Fruit fly (Drosophila melanogaster): ENCODE measurements around the gene Ptp10D.

Gene Ptp10D

dm6 chrX:11621315-11621865 is 425 bp upstream of the Ptp10D start:
- TF ChIP-seq CG8301 (tag; optimal IDR thresholded peaks at IDR 0.05), result no peak
- TF ChIP-seq rn (GFP tag; IDR thresholded peaks at IDR 0.05), result no peak
- TF ChIP-seq CG34367 (tag; optimal IDR thresholded peaks at IDR 0.05), result no peak
- TF ChIP-seq CG32121 (GFP tag; IDR thresholded peaks at IDR 0.05), result no peak
- TF ChIP-seq Snoo (tag; optimal IDR thresholded peaks at IDR 0.05), result no peak
- no peak for TF ChIP-seq CG9948 (tag; optimal IDR thresholded peaks at IDR 0.05)
- no peak for TF ChIP-seq EcR (GFP tag; optimal IDR thresholded peaks at IDR 0.05)

- TF ChIP-seq Pif1A (GFP tag; optimal IDR thresholded peaks at IDR 0.05), result peak; percentile 97
- peak; percentile 95 for TF ChIP-seq Ets98B (GFP tag; IDR thresholded peaks at IDR 0.05)
- TF ChIP-seq CG32121 (GFP tag; IDR thresholded peaks at IDR 0.05), result peak; percentile 95
- TF ChIP-seq CG14655 (GFP tag; optimal IDR thresholded peaks at IDR 0.05), result peak; percentile 96
- peak; percentile 97 for TF ChIP-seq CG15710 (tag; optimal IDR thresholded peaks at IDR 0.05)
- TF ChIP-seq fd96Ca (GFP tag; IDR thresholded peaks at IDR 0.05), result peak; percentile 87
- TF ChIP-seq CG4496 (GFP tag; IDR thresholded peaks at IDR 0.05), result peak; percentile 98
- TF ChIP-seq CG12605 (GFP tag; IDR thresholded peaks at IDR 0.05), result peak; percentile 95
- peak; percentile 97 for TF ChIP-seq CG17806 (tag; optimal IDR thresholded peaks at IDR 0.05)
- TF ChIP-seq CG13204 (GFP tag; optimal IDR thresholded peaks at IDR 0.05), result peak; percentile 89
- peak; percentile 90 for TF ChIP-seq D1 (tag; optimal IDR thresholded peaks at IDR 0.05)
- peak; percentile 93 for TF ChIP-seq CG8301 (tag; optimal IDR thresholded peaks at IDR 0.05)
- peak; percentile 88 for TF ChIP-seq rn (GFP tag; IDR thresholded peaks at IDR 0.05)
- peak; percentile 84 for TF ChIP-seq Snoo (tag; optimal IDR thresholded peaks at IDR 0.05)
- peak; percentile 95 for TF ChIP-seq CG8159 (tag; optimal IDR thresholded peaks at IDR 0.05)
- TF ChIP-seq CG10348 (GFP tag; IDR thresholded peaks at IDR 0.05), result peak; percentile 65
- peak; percentile 96 for TF ChIP-seq Pif1B (GFP tag; optimal IDR thresholded peaks at IDR 0.05)
- peak; percentile 95 for TF ChIP-seq gl (tag; optimal IDR thresholded peaks at IDR 0.05)
- TF ChIP-seq EcR (GFP tag; optimal IDR thresholded peaks at IDR 0.05), result peak; percentile 92
- TF ChIP-seq CG9948 (tag; optimal IDR thresholded peaks at IDR 0.05), result peak; percentile 95
- peak; percentile 97 for TF ChIP-seq CG34367 (tag; optimal IDR thresholded peaks at IDR 0.05)
These were observed 1.0 kb downstream of the Ptp10D start for dm6 chrX:11622649-11623425.

dm6 chrX:11628986-11629571 is 7.3 kb downstream of the Ptp10D start:
- TF ChIP-seq Pif1A (GFP tag; optimal IDR thresholded peaks at IDR 0.05), result peak; percentile 19
- TF ChIP-seq CG4496 (GFP tag; IDR thresholded peaks at IDR 0.05), result 0 out of 3 replicates have a peak, but pooled peaks have one; percentile 26
- TF ChIP-seq CG9948 (tag; optimal IDR thresholded peaks at IDR 0.05), result no peak
- no peak for TF ChIP-seq CG15710 (tag; optimal IDR thresholded peaks at IDR 0.05)

dm6 chrX:11631704-11632103 is 9.9 kb downstream of the Ptp10D start:
- no peak for TF ChIP-seq CG8159 (tag; optimal IDR thresholded peaks at IDR 0.05)
- no peak for TF ChIP-seq CG32121 (GFP tag; IDR thresholded peaks at IDR 0.05)
- no peak for TF ChIP-seq CG10348 (GFP tag; IDR thresholded peaks at IDR 0.05)
- TF ChIP-seq EcR (GFP tag; optimal IDR thresholded peaks at IDR 0.05), result no peak
- no peak for TF ChIP-seq CG17806 (tag; optimal IDR thresholded peaks at IDR 0.05)
- no peak for TF ChIP-seq fd96Ca (GFP tag; IDR thresholded peaks at IDR 0.05)
- no peak for TF ChIP-seq Pif1A (GFP tag; optimal IDR thresholded peaks at IDR 0.05)
- no peak for TF ChIP-seq CG14655 (GFP tag; optimal IDR thresholded peaks at IDR 0.05)

- TF ChIP-seq CG17806 (tag; optimal IDR thresholded peaks at IDR 0.05) (peak; percentile 60), CG14655 (GFP tag; optimal IDR thresholded peaks at IDR 0.05) (peak; percentile 32), CG34367 (tag; optimal IDR thresholded peaks at IDR 0.05) (peak; percentile 44), CG8159 (tag; optimal IDR thresholded peaks at IDR 0.05) (peak; percentile 45), CG9948 (tag; optimal IDR thresholded peaks at IDR 0.05) (peak; percentile 37), CG15710 (tag; optimal IDR thresholded peaks at IDR 0.05) (peak; percentile 51), CG8301 (tag; optimal IDR thresholded peaks at IDR 0.05) (peak; percentile 42)
These were observed 11.4 kb downstream of the Ptp10D start for dm6 chrX:11633199-11633598.

dm6 chrX:11640477-11640876 is 18.7 kb downstream of the Ptp10D start:
- TF ChIP-seq CG32121 (GFP tag; IDR thresholded peaks at IDR 0.05) (no peak), Pif1B (GFP tag; optimal IDR thresholded peaks at IDR 0.05) (no peak), Snoo (tag; optimal IDR thresholded peaks at IDR 0.05) (no peak), CG14655 (GFP tag; optimal IDR thresholded peaks at IDR 0.05) (no peak), CG4496 (GFP tag; IDR thresholded peaks at IDR 0.05) (no peak), EcR (GFP tag; optimal IDR thresholded peaks at IDR 0.05) (no peak), Ets98B (GFP tag; IDR thresholded peaks at IDR 0.05) (no peak), CG17806 (tag; optimal IDR thresholded peaks at IDR 0.05) (peak; percentile 2)

Data from whole organism, pupa.